Fruit fly (Drosophila melanogaster): Measurements from ENCODE around the gene mRpS9.

Gene mRpS9

dm6 chr3R:7892246-7893000, 10.0 kb downstream of the mRpS9 start:
- TF ChIP-seq dac (GFP tag; optimal IDR thresholded peaks at IDR 0.05) (no peak), dsx (GFP tag; optimal IDR thresholded peaks at IDR 0.05; ENCODE audit: poor library complexity, severe bottlenecking) (peak; percentile 47), Eip78C (GFP tag) (peak; percentile 71), vri (GFP tag; optimal IDR thresholded peaks at IDR 0.05) (no peak), Gug (GFP tag; IDR thresholded peaks at IDR 0.05) (peak; percentile 45; the same call in 1 of the 2 replicates), CG1621 (tag; optimal IDR thresholded peaks at IDR 0.05) (peak; percentile 25), esn (GFP tag; optimal IDR thresholded peaks at IDR 0.05) (peak; percentile 14), CG16779 (tag; optimal IDR thresholded peaks at IDR 0.05) (no peak), CG6276 (GFP tag; optimal IDR thresholded peaks at IDR 0.05) (peak; percentile 45), CG6163 (GFP tag; IDR thresholded peaks at IDR 0.05) (peak; percentile 72), CG4318 (GFP tag; optimal IDR thresholded peaks at IDR 0.05) (peak; percentile 22), CG11294 (GFP tag; IDR thresholded peaks at IDR 0.05) (peak; percentile 49; the same call in 1 of the 2 replicates), eg (GFP tag; IDR thresholded peaks at IDR 0.05) (peak; percentile 83), ss (GFP tag; optimal IDR thresholded peaks at IDR 0.05) (peak; percentile 4 to 71), acj6 (GFP tag; optimal IDR thresholded peaks at IDR 0.05) (peak; percentile 38), CG11902 (GFP tag; optimal IDR thresholded peaks at IDR 0.05) (no peak), cyc (GFP tag; optimal IDR thresholded peaks at IDR 0.05) (no peak), topi (GFP tag; optimal IDR thresholded peaks at IDR 0.05) (no peak), Smox (GFP tag; optimal IDR thresholded peaks at IDR 0.05) (no peak), CG15336 (GFP tag; IDR thresholded peaks at IDR 0.05) (peak; percentile 87), CG3032 (tag; optimal IDR thresholded peaks at IDR 0.05) (peak; percentile 46), CG6854 (GFP tag; optimal IDR thresholded peaks at IDR 0.05) (peak; percentile 10), CG9139 (GFP tag; optimal IDR thresholded peaks at IDR 0.05) (peak; percentile 7), fkh (GFP tag; optimal IDR thresholded peaks at IDR 0.05) (peak; percentile 69), Ets21C (GFP tag; optimal IDR thresholded peaks at IDR 0.05) (no peak), fd59A (GFP tag; optimal IDR thresholded peaks at IDR 0.05) (no peak), achi (GFP tag; optimal IDR thresholded peaks at IDR 0.05) (peak; percentile 54), Sox102F (GFP tag; optimal IDR thresholded peaks at IDR 0.05) (no peak), spab (GFP tag; optimal IDR thresholded peaks at IDR 0.05) (peak; percentile 29), net (GFP tag; optimal IDR thresholded peaks at IDR 0.05) (peak; percentile 52), salr (GFP tag; optimal IDR thresholded peaks at IDR 0.05) (no peak), CG32006 (GFP tag; optimal IDR thresholded peaks at IDR 0.05) (peak; percentile 77), CG8632 (GFP tag; optimal IDR thresholded peaks at IDR 0.05) (no peak), CG6808 (GFP tag; optimal IDR thresholded peaks at IDR 0.05) (peak; percentile 42), CG11762 (GFP tag; optimal IDR thresholded peaks at IDR 0.05; ENCODE audit: insufficient read depth) (peak; percentile 24), pdm3 (GFP tag; optimal IDR thresholded peaks at IDR 0.05) (peak; percentile 4), Eip75B (GFP tag; optimal IDR thresholded peaks at IDR 0.05) (peak; percentile 9), Hr4 (GFP tag; optimal IDR thresholded peaks at IDR 0.05) (peak; percentile 60), CG10631 (GFP tag; optimal IDR thresholded peaks at IDR 0.05) (peak; percentile 38), OdsH (GFP tag; optimal IDR thresholded peaks at IDR 0.05) (peak; percentile 57), lz (GFP tag; optimal IDR thresholded peaks at IDR 0.05) (no peak), CG10669 (GFP tag; optimal IDR thresholded peaks at IDR 0.05) (no peak), Lpt (GFP tag; optimal IDR thresholded peaks at IDR 0.05) (peak; percentile 68), CG8119 (GFP tag; IDR thresholded peaks at IDR 0.05) (peak; percentile 81)
